Worm (Caenorhabditis elegans) whole organism, L2 larva: ENCODE data around the gene C16C8.16.

ENCODE experiments used
- ceh-16 ChIP-seq: fragments of 150-350 bp; optimal IDR thresholded peaks from 2 replicates; lab custom pipeline; 2014; ENCODE audit warnings: missing biosample characterization, missing genetic modification characterization
- lin-13 ChIP-seq: fragments of 150-350 bp; optimal IDR thresholded peaks from 2 replicates; lab custom pipeline; 2014; ENCODE audit warnings: missing biosample characterization, missing genetic modification reagents, missing genetic modification characterization
- mdl-1 ChIP-seq, 2 experiments: fragments of 150-350 bp in 1 of 2; sonication (generic microtip) in 1 of 2; optimal IDR thresholded peaks; 2 replicates each; lab custom pipeline; 2017; ENCODE audit warnings: missing biosample characterization in 2 of 2, missing genetic modification characterization in 2 of 2
- nhr-11 ChIP-seq: fragments of 150-350 bp; optimal IDR thresholded peaks from 2 replicates; lab custom pipeline; 2014; ENCODE audit warnings: missing biosample characterization, missing genetic modification characterization
- nhr-12 ChIP-seq: fragments of 150-350 bp; optimal IDR thresholded peaks from 2 replicates; lab custom pipeline; 2014; ENCODE audit warnings: missing biosample characterization, missing genetic modification characterization
- nhr-23 ChIP-seq: fragments of 150-350 bp; optimal IDR thresholded peaks from 2 replicates; lab custom pipeline; 2014; ENCODE audit warnings: missing biosample characterization, missing genetic modification reagents, missing genetic modification characterization
- nhr-237 ChIP-seq: fragments of 150-350 bp; optimal IDR thresholded peaks from 2 replicates; lab custom pipeline; 2014; ENCODE audit warnings: missing biosample characterization, missing genetic modification characterization
- nhr-77 ChIP-seq: fragments of 150-350 bp; optimal IDR thresholded peaks from 2 replicates; lab custom pipeline; 2014; ENCODE audit warnings: missing biosample characterization, missing genetic modification characterization

DNA sequence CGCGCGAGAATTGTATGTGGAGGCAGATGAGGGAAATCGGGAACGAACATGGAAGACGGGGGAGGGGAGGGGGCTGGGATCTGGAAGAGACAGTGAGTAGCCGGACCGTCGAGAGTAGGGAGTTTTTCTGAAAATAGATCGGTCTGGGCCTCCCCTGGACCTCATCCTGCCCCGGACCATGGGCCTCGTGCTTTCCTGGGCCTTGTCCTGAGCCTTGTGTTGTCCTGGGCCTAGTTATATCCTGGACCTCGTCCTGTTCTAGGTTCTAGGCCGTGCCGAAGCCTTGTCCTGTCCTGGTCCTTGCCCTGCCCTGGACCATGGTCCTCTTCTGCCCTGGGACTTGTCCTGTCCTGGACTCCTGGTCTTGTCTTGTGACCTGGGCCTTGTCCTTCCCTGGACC lies 8.2 kb upstream of the C16C8.16 start:
- TF ChIP-seq ceh-16 (tag; lab: Kevin White, UChicago) (no peak), lin-13 (GFP tag; lab: Kevin White, UChicago) (no peak), mdl-1 (tag; optimal IDR thresholded peaks at IDR 0.05; lab: Kevin White, UChicago) (no peak), nhr-12 (no peak), nhr-77 (tag; lab: Kevin White, UChicago) (no peak), nhr-23 (tag; lab: Kevin White, UChicago) (no peak), nhr-237 (tag; lab: Kevin White, UChicago) (no peak), nhr-11 (no peak)
